Worm (Caenorhabditis elegans) whole organism, L4 larva: Measurements from ENCODE around the gene Y39A1A.10.

Source experiments
- hif-1 ChIP-seq, 2 experiments: sonication (generic microtip); optimal IDR thresholded peaks; 2 replicates each; lab custom pipeline; 2016 to 2017; ENCODE audit warnings: missing compliant biosample characterization in 2 of 2, missing genetic modification characterization in 2 of 2, missing genetic modification reagents in 2 of 2, missing genotype in 2 of 2, mild to moderate bottlenecking in 1 of 2
- nhr-11 ChIP-seq: fragments of 150-350 bp; optimal IDR thresholded peaks from 2 replicates; lab custom pipeline; 2014; ENCODE audit warnings: missing biosample characterization, missing genetic modification characterization
- nhr-6 ChIP-seq: fragments of 150-350 bp; optimal IDR thresholded peaks from 2 replicates; lab custom pipeline; 2014; ENCODE audit warnings: missing biosample characterization, missing genetic modification characterization
- zag-1 ChIP-seq: fragments of 150-350 bp; optimal IDR thresholded peaks from 2 replicates; lab custom pipeline; 2014; ENCODE audit warnings: missing biosample characterization, missing genetic modification characterization

- TF ChIP-seq hif-1 (tag; optimal IDR thresholded peaks at IDR 0.05; lab: Kevin White, UChicago) (no peak), nhr-11 (tag; lab: Kevin White, UChicago) (no peak), zag-1 (tag; lab: Kevin White, UChicago) (no peak), nhr-6 (tag; lab: Kevin White, UChicago) (no peak)
Observed at ce11 chrIII:10615166-10615565, 17.4 kb upstream of the Y39A1A.10 start, which contains the start of gene mrpl-22.
